Worm (Caenorhabditis elegans) whole organism, mixed stage, embryonic: ENCODE results near the gene lgc-50.

Experiments used
- M03D4.4 ChIP-seq: sonication (generic microtip); optimal IDR thresholded peaks from 2 replicates; lab custom pipeline; 2017; ENCODE audit warnings: mild to moderate bottlenecking, missing genetic modification characterization, missing compliant biosample characterization
- bed-3 ChIP-seq: fragments of 200-800 bp; sonication (Bioruptor generic); optimal IDR thresholded peaks from 3 replicates; lab custom pipeline; 2018; ENCODE audit warnings: mild to moderate bottlenecking, missing genetic modification characterization, moderate library complexity, missing compliant biosample characterization
- blmp-1 ChIP-seq: fragments of 150-350 bp; optimal IDR thresholded peaks from 2 replicates; lab custom pipeline; 2014; ENCODE audit warnings: missing biosample characterization, missing genetic modification characterization
- ceh-39 ChIP-seq: fragments of 150-350 bp; optimal IDR thresholded peaks from 2 replicates; lab custom pipeline; 2014; ENCODE audit warnings: missing biosample characterization, missing genetic modification characterization
- ceh-43 ChIP-seq: fragments of 200-800 bp; sonication (Bioruptor generic); optimal IDR thresholded peaks from 2 replicates; lab custom pipeline; 2018; ENCODE audit warnings: mild to moderate bottlenecking, missing genetic modification characterization, moderate library complexity, missing compliant biosample characterization
- ceh-83 ChIP-seq: fragments of 200-800 bp; sonication (Bioruptor generic); optimal IDR thresholded peaks from 2 replicates; lab custom pipeline; 2018; ENCODE audit warnings: mild to moderate bottlenecking, missing genetic modification characterization, missing compliant biosample characterization
- ces-1 ChIP-seq: fragments of 150-350 bp; optimal IDR thresholded peaks from 2 replicates; lab custom pipeline; 2014; ENCODE audit warnings: missing biosample characterization, missing genetic modification reagents, missing genetic modification characterization
- cnd-1 ChIP-seq: fragments of 200-800 bp; sonication (Bioruptor generic); optimal IDR thresholded peaks from 2 replicates; lab custom pipeline; 2018; ENCODE audit warnings: mild to moderate bottlenecking, missing genetic modification characterization, missing compliant biosample characterization
- drap-1 ChIP-seq: fragments of 200-800 bp; sonication (Bioruptor generic); optimal IDR thresholded peaks from 3 replicates; lab custom pipeline; 2018; ENCODE audit warnings: mild to moderate bottlenecking, missing genetic modification characterization, missing compliant biosample characterization
- elt-1 ChIP-seq: sonication (generic microtip); optimal IDR thresholded peaks from 2 replicates; lab custom pipeline; 2017; ENCODE audit warnings: missing genetic modification characterization, mild to moderate bottlenecking, missing compliant biosample characterization, antibody characterized with exemption, moderate library complexity, borderline replicate concordance; ENCODE audit not compliant: insufficient read depth
- elt-3 ChIP-seq: fragments of 150-350 bp; optimal IDR thresholded peaks from 2 replicates; lab custom pipeline; 2014; ENCODE audit warnings: missing biosample characterization, missing genetic modification characterization
- flh-1 ChIP-seq: fragments of 200-800 bp; sonication (Bioruptor generic); optimal IDR thresholded peaks from 2 replicates; lab custom pipeline; 2018; ENCODE audit warnings: mild to moderate bottlenecking, missing genetic modification characterization, moderate library complexity, missing compliant biosample characterization
- ham-2 ChIP-seq: fragments of 200-800 bp; sonication (Bioruptor generic); optimal IDR thresholded peaks from 2 replicates; lab custom pipeline; 2018; ENCODE audit warnings: mild to moderate bottlenecking, missing genetic modification characterization, missing compliant biosample characterization
- hlh-1 ChIP-seq: fragments of 150-350 bp; optimal IDR thresholded peaks from 2 replicates; lab custom pipeline; 2014; ENCODE audit warnings: missing biosample characterization, missing genetic modification reagents, missing genetic modification characterization
- lin-32 ChIP-seq: fragments of 200-800 bp; sonication (Bioruptor generic); optimal IDR thresholded peaks from 2 replicates; lab custom pipeline; 2018; ENCODE audit warnings: mild to moderate bottlenecking, missing genetic modification characterization, missing compliant biosample characterization
- lsy-2 ChIP-seq: fragments of 150-350 bp; optimal IDR thresholded peaks from 2 replicates; lab custom pipeline; 2014; ENCODE audit warnings: missing biosample characterization, missing genetic modification characterization
- mab-5 ChIP-seq: fragments of 150-350 bp; optimal IDR thresholded peaks from 2 replicates; lab custom pipeline; 2014; ENCODE audit warnings: missing biosample characterization, missing genetic modification characterization
- mep-1 ChIP-seq: fragments of 150-350 bp; optimal IDR thresholded peaks from 2 replicates; lab custom pipeline; 2017; ENCODE audit warnings: missing biosample characterization, missing genetic modification reagents, missing genetic modification characterization, inconsistent platforms
- mls-2 ChIP-seq: sonication (generic microtip); optimal IDR thresholded peaks from 2 replicates; lab custom pipeline; 2016; ENCODE audit warnings: mild to moderate bottlenecking, missing genetic modification characterization, moderate library complexity, missing compliant biosample characterization
- nhr-12 ChIP-seq: fragments of 150-350 bp; optimal IDR thresholded peaks from 2 replicates; lab custom pipeline; 2014; ENCODE audit warnings: missing biosample characterization, missing genetic modification characterization
- nhr-2 ChIP-seq: fragments of 150-350 bp; optimal IDR thresholded peaks from 2 replicates; lab custom pipeline; 2014; ENCODE audit warnings: missing biosample characterization, missing genetic modification characterization
- nhr-237 ChIP-seq: fragments of 150-350 bp; optimal IDR thresholded peaks from 2 replicates; lab custom pipeline; 2014; ENCODE audit warnings: missing biosample characterization, missing genetic modification characterization
- nhr-28 ChIP-seq: fragments of 150-350 bp; optimal IDR thresholded peaks from 2 replicates; lab custom pipeline; 2014; ENCODE audit warnings: missing biosample characterization, missing genetic modification characterization
- nhr-76 ChIP-seq: sonication (generic microtip); optimal IDR thresholded peaks from 2 replicates; lab custom pipeline; 2017; ENCODE audit warnings: missing biosample characterization, missing genetic modification characterization
- pha-4 ChIP-seq: fragments of 150-350 bp; optimal IDR thresholded peaks from 2 replicates; lab custom pipeline; 2018; ENCODE audit warnings: missing biosample characterization, missing genetic modification reagents, missing genetic modification characterization
- sem-2 ChIP-seq: fragments of 200-800 bp; sonication (Bioruptor generic); optimal IDR thresholded peaks from 2 replicates; lab custom pipeline; 2018; ENCODE audit warnings: mild to moderate bottlenecking, missing genetic modification characterization, missing compliant biosample characterization
- snpc-4 ChIP-seq: fragments of 150-350 bp; optimal IDR thresholded peaks from 2 replicates; lab custom pipeline; 2014; ENCODE audit warnings: missing biosample characterization, missing genetic modification characterization
- sptf-1 ChIP-seq: sonication (generic microtip); optimal IDR thresholded peaks from 2 replicates; lab custom pipeline; 2017; ENCODE audit warnings: mild to moderate bottlenecking, missing genetic modification characterization, moderate library complexity, missing compliant biosample characterization
- tbx-8 ChIP-seq: fragments of 200-800 bp; sonication (Bioruptor generic); optimal IDR thresholded peaks from 2 replicates; lab custom pipeline; 2018; ENCODE audit warnings: mild to moderate bottlenecking, missing genetic modification characterization, moderate library complexity, missing compliant biosample characterization
- unc-39 ChIP-seq: fragments of 150-350 bp; optimal IDR thresholded peaks from 2 replicates; lab custom pipeline; 2014; ENCODE audit warnings: missing biosample characterization, missing genetic modification characterization
- unc-62 ChIP-seq: fragments of 150-350 bp; optimal IDR thresholded peaks from 2 replicates; lab custom pipeline; 2014; ENCODE audit warnings: missing biosample characterization, missing genetic modification reagents, missing genetic modification characterization
- zip-8 ChIP-seq: fragments of 150-350 bp; optimal IDR thresholded peaks from 2 replicates; lab custom pipeline; 2014; ENCODE audit warnings: missing biosample characterization, missing genetic modification characterization

The lgc-50 gene

ce11 chrIII:7358627-7359026 is 36.6 kb downstream of the lgc-50 start:
- TF ChIP-seq cnd-1, result no peak
- no peak for TF ChIP-seq lsy-2 (tag; lab: Kevin White, UChicago)
- TF ChIP-seq nhr-76, result no peak
- no peak for TF ChIP-seq ham-2 (GFP tag; lab: Kevin White, UChicago)
- TF ChIP-seq mls-2 (tag; lab: Kevin White, UChicago), result no peak
- no peak for TF ChIP-seq hlh-1
- TF ChIP-seq lin-32 (GFP tag; lab: Kevin White, UChicago), result no peak
- TF ChIP-seq, all 35 proteins: peak for 0

ce11 chrIII:7357356-7357755 is 37.9 kb downstream of the lgc-50 start, which contains the start of gene F08F8.10:
TSS of gene F08F8.10 (minus strand) at chrIII:7357393.
- TF ChIP-seq bed-3 (GFP tag; lab: Kevin White, UChicago), result no peak
- TF ChIP-seq nhr-12 (tag; lab: Kevin White, UChicago), result no peak
- peak; percentile 0 for TF ChIP-seq ces-1 (GFP tag; lab: Kevin White, UChicago)
- TF ChIP-seq nhr-237 (tag; lab: Kevin White, UChicago), result no peak
- TF ChIP-seq nhr-76, result no peak

- no peak for TF ChIP-seq ceh-39
- no peak for TF ChIP-seq pha-4 (tag; lab: Kevin White, UChicago)
- no peak for TF ChIP-seq flh-1
- no peak for TF ChIP-seq sem-2 (GFP tag; lab: Kevin White, UChicago)
- no peak for TF ChIP-seq mep-1
- TF ChIP-seq hlh-1, result no peak
- no peak for TF ChIP-seq tbx-8 (GFP tag; lab: Kevin White, UChicago)
- no peak for TF ChIP-seq snpc-4 (tag; lab: Kevin White, UChicago)
- TF ChIP-seq cnd-1, result no peak
- TF ChIP-seq nhr-2 (tag; lab: Kevin White, UChicago), result no peak
- no peak for TF ChIP-seq zip-8
- no peak for TF ChIP-seq unc-39
- no peak for TF ChIP-seq blmp-1 (tag; lab: Kevin White, UChicago)
- TF ChIP-seq M03D4.4 (tag; lab: Kevin White, UChicago), result no peak
Observed at ce11 chrIII:7353871-7354270, 41.4 kb downstream of the lgc-50 start, which contains the start of gene F08F8.9. TSS of gene F08F8.9 (minus strand) at chrIII:7353971.

ce11 chrIII:7349075-7349474 is 46.2 kb downstream of the lgc-50 start, which contains the start of gene gos-28:
TSS of gene gos-28 (minus strand) at chrIII:7349175.
- TF ChIP-seq unc-39, result no peak
- no peak for TF ChIP-seq nhr-28 (tag; lab: Kevin White, UChicago)
- TF ChIP-seq elt-1 (tag; lab: Kevin White, UChicago), result no peak
- no peak for TF ChIP-seq blmp-1 (tag; lab: Kevin White, UChicago)
- TF ChIP-seq sptf-1 (tag; lab: Kevin White, UChicago), result no peak
- TF ChIP-seq lin-32 (GFP tag; lab: Kevin White, UChicago), result no peak
- TF ChIP-seq drap-1, result no peak
- TF ChIP-seq zip-8, result no peak
- TF ChIP-seq mab-5, result no peak
- TF ChIP-seq nhr-237 (tag; lab: Kevin White, UChicago), result no peak
- TF ChIP-seq mep-1, result no peak
- no peak for TF ChIP-seq ces-1 (GFP tag; lab: Kevin White, UChicago)
- TF ChIP-seq lsy-2 (tag; lab: Kevin White, UChicago), result no peak
- TF ChIP-seq bed-3 (GFP tag; lab: Kevin White, UChicago), result no peak
- no peak for TF ChIP-seq pha-4 (tag; lab: Kevin White, UChicago)
- TF ChIP-seq M03D4.4 (tag; lab: Kevin White, UChicago), result no peak
- TF ChIP-seq hlh-1, result no peak
- TF ChIP-seq elt-3 (tag; lab: Kevin White, UChicago), result no peak
- no peak for TF ChIP-seq snpc-4 (tag; lab: Kevin White, UChicago)
- TF ChIP-seq nhr-2 (tag; lab: Kevin White, UChicago), result no peak

- TF ChIP-seq cnd-1 (no peak), ceh-43 (GFP tag; lab: Kevin White, UChicago) (no peak), blmp-1 (tag; lab: Kevin White, UChicago) (no peak), mep-1 (no peak), ceh-39 (no peak)
Observed at ce11 chrIII:7347049-7347448, 48.2 kb downstream of the lgc-50 start, which contains the start of gene F08F8.7. TSS of gene F08F8.7 (minus strand) at chrIII:7347149.

ce11 chrIII:7343389-7343788 is 51.9 kb downstream of the lgc-50 start, which contains the start of gene F08F8.6:
TSS of gene F08F8.6 (plus strand) at chrIII:7343689.
- TF ChIP-seq sem-2 (GFP tag; lab: Kevin White, UChicago), result no peak
- TF ChIP-seq unc-62 (GFP tag; lab: Kevin White, UChicago), result no peak
- TF ChIP-seq M03D4.4 (tag; lab: Kevin White, UChicago), result no peak
- no peak for TF ChIP-seq flh-1
- no peak for TF ChIP-seq pha-4 (tag; lab: Kevin White, UChicago)
- TF ChIP-seq mab-5, result no peak
- no peak for TF ChIP-seq cnd-1
- TF ChIP-seq tbx-8 (GFP tag; lab: Kevin White, UChicago), result no peak
- TF ChIP-seq drap-1, result no peak
- no peak for TF ChIP-seq elt-1 (tag; lab: Kevin White, UChicago)
- no peak for TF ChIP-seq unc-39
- no peak for TF ChIP-seq ceh-83
